Fruit fly (Drosophila melanogaster) whole organism, embryonic: Measurements from ENCODE around the gene CG5376.

ENCODE experiments used
- ATbp ChIP-seq: fragments of 200-800 bp; sonication (Bioruptor generic); optimal IDR thresholded peaks from 2 replicates; lab custom pipeline; 2017; ENCODE audit warnings: missing biosample characterization, mild to moderate bottlenecking, missing genetic modification characterization, missing genetic modification reagents
- Awh ChIP-seq: fragments of 200-800 bp; sonication (Bioruptor generic); IDR thresholded peaks from 2 replicates; pipeline ENCODE4, ENCODE4 v1.3.6; 2022; ENCODE audit warnings: missing biosample characterization, missing genetic modification characterization
- CG11093 ChIP-seq: fragments of 200-800 bp; sonication (Bioruptor generic); IDR thresholded peaks from 3 replicates; pipeline ENCODE4 v1.3.6; 2022; ENCODE audit warnings: missing biosample characterization, missing genetic modification characterization
- CG11456 ChIP-seq: fragments of 200-800 bp; sonication (Bioruptor generic); IDR thresholded peaks from 3 replicates; pipeline ENCODE4 v1.3.6; 2022; ENCODE audit warnings: missing biosample characterization, missing genetic modification characterization
- CG12391 ChIP-seq: fragments of 200-800 bp; sonication (Bioruptor generic); optimal IDR thresholded peaks from 3 replicates; lab custom pipeline; 2018; ENCODE audit warnings: missing biosample characterization, mild to moderate bottlenecking, missing genetic modification characterization, moderate library complexity
- CG14860 ChIP-seq: fragments of 200-800 bp; sonication (Bioruptor generic); IDR thresholded peaks from 3 replicates; pipeline ENCODE4 v1.3.6; 2022; ENCODE audit warnings: missing biosample characterization, missing genetic modification characterization; ENCODE audit not compliant: partially characterized antibody
- CG15073 ChIP-seq: fragments of 200-800 bp; sonication (Bioruptor generic); optimal IDR thresholded peaks from 2 replicates; lab custom pipeline; 2016; ENCODE audit warnings: missing biosample characterization, missing genetic modification characterization
- CG18764 ChIP-seq: fragments of 200-800 bp; sonication (Bioruptor generic); optimal IDR thresholded peaks from 3 replicates; lab custom pipeline; 2016; ENCODE audit warnings: missing biosample characterization, missing genetic modification characterization
- CG3407 ChIP-seq: fragments of 200-800 bp; sonication (Bioruptor generic); optimal IDR thresholded peaks from 2 replicates; lab custom pipeline; 2018; ENCODE audit warnings: missing biosample characterization, mild to moderate bottlenecking, missing genetic modification characterization
- CG3995 ChIP-seq: fragments of 200-800 bp; sonication (Bioruptor generic); optimal IDR thresholded peaks from 3 replicates; lab custom pipeline; 2016; ENCODE audit warnings: missing biosample characterization, missing genetic modification characterization
- CG4854 ChIP-seq: fragments of 200-800 bp; sonication (Bioruptor generic); optimal IDR thresholded peaks from 2 replicates; lab custom pipeline; 2016; ENCODE audit warnings: missing biosample characterization, missing genetic modification characterization, inconsistent platforms
- CG7357 ChIP-seq: fragments of 200-800 bp; sonication (Bioruptor generic); IDR thresholded peaks from 3 replicates; pipeline ENCODE4 v1.3.6; 2022; ENCODE audit warnings: missing biosample characterization, missing genetic modification characterization
- CG7786 ChIP-seq: fragments of 200-800 bp; sonication (Bioruptor generic); optimal IDR thresholded peaks from 2 replicates; lab custom pipeline; 2016; ENCODE audit warnings: missing biosample characterization, missing genetic modification characterization
- CG7839 ChIP-seq: fragments of 200-800 bp; sonication (Bioruptor generic); optimal IDR thresholded peaks from 3 replicates; lab custom pipeline; 2018; ENCODE audit warnings: missing biosample characterization, mild to moderate bottlenecking, missing genetic modification characterization, moderate library complexity
- CG8388 ChIP-seq: fragments of 200-800 bp; sonication (Bioruptor generic); optimal IDR thresholded peaks from 2 replicates; lab custom pipeline; 2019; ENCODE audit warnings: missing biosample characterization, mild to moderate bottlenecking, missing genetic modification characterization, moderate library complexity
- CG8924 ChIP-seq: fragments of 200-800 bp; optimal IDR thresholded peaks from 3 replicates; lab custom pipeline; 2019; ENCODE audit warnings: missing biosample characterization, mild to moderate bottlenecking, missing genetic modification characterization, moderate library complexity
- CG9215 ChIP-seq: fragments of 200-800 bp; sonication (Bioruptor generic); IDR thresholded peaks from 2 replicates; pipeline ENCODE4 v1.3.6; 2022; ENCODE audit warnings: missing biosample characterization, missing genetic modification characterization
- CG9609 ChIP-seq: fragments of 200-800 bp; sonication (Bioruptor generic); optimal IDR thresholded peaks from 3 replicates; lab custom pipeline; 2016; ENCODE audit warnings: missing biosample characterization, missing genetic modification characterization
- CG9797 ChIP-seq: fragments of 200-800 bp; sonication (Bioruptor generic); optimal IDR thresholded peaks from 3 replicates; lab custom pipeline; 2018; ENCODE audit warnings: missing biosample characterization, mild to moderate bottlenecking, missing genetic modification characterization
- CG9876 ChIP-seq: fragments of 200-800 bp; sonication (Bioruptor generic); optimal IDR thresholded peaks from 2 replicates; lab custom pipeline; 2016; ENCODE audit warnings: missing biosample characterization, missing genetic modification characterization
- Camta ChIP-seq: fragments of 200-800 bp; sonication (Bioruptor generic); optimal IDR thresholded peaks from 2 replicates; lab custom pipeline; 2016; ENCODE audit warnings: missing biosample characterization, missing genetic modification characterization
- Dad ChIP-seq: fragments of 200-800 bp; sonication (Bioruptor generic); optimal IDR thresholded peaks from 3 replicates; lab custom pipeline; 2016; ENCODE audit warnings: missing biosample characterization, missing genetic modification characterization
- HLHmδ ChIP-seq: fragments of 200-800 bp; sonication (Bioruptor generic); optimal IDR thresholded peaks from 2 replicates; lab custom pipeline; 2018; ENCODE audit warnings: missing biosample characterization, mild to moderate bottlenecking, missing genetic modification characterization, moderate library complexity
- Hr39 ChIP-seq: fragments of >200 bp; optimal IDR thresholded peaks from 2 replicates; lab custom pipeline; 2017
- Lhr ChIP-seq: fragments of 200-800 bp; sonication (Bioruptor generic); optimal IDR thresholded peaks from 3 replicates; lab custom pipeline; 2017; ENCODE audit warnings: mild to moderate bottlenecking, missing biosample characterization, missing genetic modification reagents, missing genetic modification characterization
- Mes4 ChIP-seq: fragments of 200-800 bp; sonication (Bioruptor generic); optimal IDR thresholded peaks from 2 replicates; lab custom pipeline; 2016; ENCODE audit warnings: missing biosample characterization, missing genetic modification characterization
- Mrtf ChIP-seq: fragments of 200-800 bp; sonication (Bioruptor generic); IDR thresholded peaks from 3 replicates; pipeline ENCODE4 v1.3.6; 2022; ENCODE audit warnings: missing biosample characterization, missing genetic modification characterization
- Myb ChIP-seq: fragments of 200-800 bp; sonication (Bioruptor generic); optimal IDR thresholded peaks from 2 replicates; lab custom pipeline; 2016; ENCODE audit warnings: missing biosample characterization, missing genetic modification characterization
- Nf-YA ChIP-seq: fragments of 200-800 bp; sonication (Bioruptor generic); IDR thresholded peaks from 2 replicates; pipeline ENCODE4 v1.3.6; 2022; ENCODE audit warnings: missing biosample characterization, missing genetic modification characterization
- Nf-YC ChIP-seq: fragments of 200-800 bp; optimal IDR thresholded peaks from 3 replicates; lab custom pipeline; 2019; ENCODE audit warnings: missing biosample characterization, mild to moderate bottlenecking, missing genetic modification characterization, moderate library complexity
- Oaz ChIP-seq: fragments of 200-800 bp; sonication (Bioruptor generic); IDR thresholded peaks from 2 replicates; pipeline ENCODE4 v1.3.6; 2022; ENCODE audit warnings: missing biosample characterization, missing genetic modification characterization
- Vsx1 ChIP-seq: fragments of 200-800 bp; sonication (Bioruptor generic); optimal IDR thresholded peaks from 2 replicates; lab custom pipeline; 2017; ENCODE audit warnings: missing biosample characterization, mild to moderate bottlenecking, missing genetic modification characterization, missing genetic modification reagents
- ase ChIP-seq: fragments of 200-800 bp; sonication (Bioruptor generic); IDR thresholded peaks from 3 replicates; pipeline ENCODE4 v1.3.6; 2022; ENCODE audit warnings: missing biosample characterization, missing genetic modification characterization
- bbx ChIP-seq: fragments of 200-800 bp; sonication (Bioruptor generic); IDR thresholded peaks from 2 replicates; pipeline ENCODE4 v1.3.6; 2022; ENCODE audit warnings: missing biosample characterization, missing genetic modification characterization; ENCODE audit not compliant: partially characterized antibody
- cad ChIP-seq: fragments of >200 bp; optimal IDR thresholded peaks from 2 replicates; lab custom pipeline; 2017; ENCODE audit warnings: missing biosample characterization, missing genetic modification characterization
- disco-r ChIP-seq: fragments of 200-800 bp; sonication (Bioruptor generic); optimal IDR thresholded peaks from 2 replicates; lab custom pipeline; 2016; ENCODE audit warnings: missing biosample characterization, missing genetic modification characterization
- gcm2 ChIP-seq: fragments of 200-800 bp; sonication (Bioruptor generic); optimal IDR thresholded peaks from 2 replicates; lab custom pipeline; 2016; ENCODE audit warnings: missing biosample characterization, missing genetic modification characterization
- gem ChIP-seq: fragments of 200-800 bp; sonication (Bioruptor generic); optimal IDR thresholded peaks from 2 replicates; lab custom pipeline; 2019; ENCODE audit warnings: missing biosample characterization, mild to moderate bottlenecking, missing genetic modification characterization, moderate library complexity
- gsb-n ChIP-seq: fragments of 200-800 bp; sonication (Bioruptor generic); optimal IDR thresholded peaks from 3 replicates; lab custom pipeline; 2018; ENCODE audit warnings: missing biosample characterization, mild to moderate bottlenecking, missing genetic modification characterization
- jing ChIP-seq: fragments of 200-800 bp; sonication (Bioruptor generic); optimal IDR thresholded peaks from 2 replicates; lab custom pipeline; 2018; ENCODE audit warnings: missing biosample characterization, mild to moderate bottlenecking, missing genetic modification characterization
- kah ChIP-seq: fragments of 200-800 bp; sonication (Bioruptor generic); optimal IDR thresholded peaks from 2 replicates; lab custom pipeline; 2018; ENCODE audit warnings: missing biosample characterization, mild to moderate bottlenecking, missing genetic modification characterization
- kni ChIP-seq: fragments of 200-800 bp; sonication (Bioruptor generic); optimal IDR thresholded peaks from 3 replicates; lab custom pipeline; 2017; ENCODE audit warnings: mild to moderate bottlenecking, missing biosample characterization, missing genetic modification reagents, missing genetic modification characterization
- pnt ChIP-seq: fragments of 200-800 bp; sonication (Bioruptor generic); optimal IDR thresholded peaks from 3 replicates; lab custom pipeline; 2016; ENCODE audit warnings: missing biosample characterization, missing genetic modification characterization
- psq ChIP-seq: fragments of 200-800 bp; sonication (Bioruptor generic); optimal IDR thresholded peaks from 2 replicates; lab custom pipeline; 2017; ENCODE audit warnings: missing biosample characterization, missing genetic modification characterization
- run ChIP-seq: fragments of 200-800 bp; sonication (Bioruptor generic); optimal IDR thresholded peaks from 3 replicates; lab custom pipeline; 2018; ENCODE audit warnings: missing biosample characterization, mild to moderate bottlenecking, missing genetic modification characterization
- sim ChIP-seq: fragments of 200-800 bp; sonication (Bioruptor generic); IDR thresholded peaks from 2 replicates; pipeline ENCODE4 v1.3.6; 2022; ENCODE audit warnings: missing biosample characterization, missing genetic modification characterization
- stc ChIP-seq: fragments of 200-800 bp; sonication (Bioruptor generic); IDR thresholded peaks from 2 replicates; pipeline ENCODE4 v1.3.6; 2022; ENCODE audit warnings: missing biosample characterization, missing genetic modification characterization
- tup ChIP-seq: fragments of 200-800 bp; sonication (Bioruptor generic); optimal IDR thresholded peaks from 2 replicates; lab custom pipeline; 2016; ENCODE audit warnings: missing biosample characterization, mild to moderate bottlenecking, missing genetic modification characterization, moderate library complexity
- unpg ChIP-seq: fragments of 200-800 bp; sonication (Bioruptor generic); optimal IDR thresholded peaks from 3 replicates; lab custom pipeline; 2018; ENCODE audit warnings: missing biosample characterization, mild to moderate bottlenecking, missing genetic modification characterization, moderate library complexity
- vnd ChIP-seq: fragments of 200-800 bp; sonication (Bioruptor generic); IDR thresholded peaks from 3 replicates; pipeline ENCODE4 v1.3.6; 2022; ENCODE audit warnings: missing biosample characterization, missing genetic modification characterization; ENCODE audit not compliant: partially characterized antibody
- wor ChIP-seq: fragments of 200-800 bp; sonication (Bioruptor generic); IDR thresholded peaks from 2 replicates; pipeline ENCODE4 v1.3.6; 2022; ENCODE audit warnings: missing biosample characterization, missing genetic modification characterization
- zfh1 ChIP-seq: fragments of 200-800 bp; sonication (Bioruptor generic); IDR thresholded peaks from 3 replicates; pipeline ENCODE4 v1.3.6; 2022; ENCODE audit warnings: missing biosample characterization, missing genetic modification characterization

CG5376 gene

dm6 chr3R:22447874-22448254 lies 40.9 kb downstream of the CG5376 start, which contains the start of gene CG34376 (continued):
- TF ChIP-seq CG8388 (GFP tag; lab: Kevin White, UChicago) (no peak), ATbp (GFP tag; lab: Kevin White, UChicago) (peak; percentile 25), CG7357 (GFP tag; lab: Robert Waterston, UW) (peak; percentile 58; the same call in 1 of the 3 replicates), CG7839 (tag; lab: Kevin White, UChicago) (no peak), Mes4 (GFP tag; lab: Kevin White, UChicago) (no peak), HLHmδ (peak; percentile 1), Lhr (peak; percentile 33), CG14860 (no peak), CG11093 (GFP tag; lab: Robert Waterston, UW) (no peak), zfh1 (GFP tag; lab: Robert Waterston, UW) (peak; percentile 71), cad (GFP tag; lab: Kevin White, UChicago) (no peak), Oaz (GFP tag; lab: Robert Waterston, UW) (no peak), Vsx1 (peak; percentile 38), Myb (GFP tag; lab: Kevin White, UChicago) (peak; percentile 50), tup (GFP tag; lab: Kevin White, UChicago) (no peak), Nf-YC (tag; lab: Kevin White, UChicago) (peak; percentile 54), CG9609 (GFP tag; lab: Kevin White, UChicago) (no peak), kni (GFP tag; lab: Kevin White, UChicago) (peak; percentile 46), kah (GFP tag; lab: Kevin White, UChicago) (no peak), Camta (no peak), CG3995 (GFP tag; lab: Kevin White, UChicago) (peak; percentile 98), CG9876 (GFP tag; lab: Kevin White, UChicago) (peak; percentile 23), Dad (GFP tag; lab: Kevin White, UChicago) (no peak), psq (GFP tag; lab: Kevin White, UChicago) (peak; percentile 85), gsb-n (peak; percentile 72), CG18764 (GFP tag; lab: Kevin White, UChicago) (peak; percentile 40), sim (GFP tag; lab: Robert Waterston, UW) (no peak), ase (GFP tag; lab: Robert Waterston, UW) (peak; percentile 45; the same call in 1 of the 3 replicates), CG9797 (GFP tag; lab: Kevin White, UChicago) (peak; percentile 79), gcm2 (GFP tag; lab: Kevin White, UChicago) (no peak), CG11456 (GFP tag; lab: Robert Waterston, UW) (peak; percentile 66; the same call in 2 of the 3 replicates), bbx (peak; percentile 18; the same call in 1 of the 2 replicates), run (tag; lab: Kevin White, UChicago) (no peak), Mrtf (GFP tag; lab: Robert Waterston, UW) (no peak), Hr39 (lab: Kevin White, UChicago) (no peak), unpg (GFP tag; lab: Kevin White, UChicago) (peak; percentile 28), disco-r (GFP tag; lab: Kevin White, UChicago) (no peak), stc (GFP tag; lab: Robert Waterston, UW) (peak; percentile 23; the same call in 1 of the 2 replicates), CG15073 (GFP tag; lab: Kevin White, UChicago) (no peak), CG9215 (GFP tag; lab: Robert Waterston, UW) (0 out of 2 replicates have a peak, but pooled peaks have one; percentile 5), CG4854 (no peak), pnt (GFP tag; lab: Kevin White, UChicago) (no peak), CG3407 (GFP tag; lab: Kevin White, UChicago) (peak; percentile 34), CG7786 (GFP tag; lab: Kevin White, UChicago) (no peak), gem (tag; lab: Kevin White, UChicago) (peak; percentile 55), CG8924 (tag; lab: Kevin White, UChicago) (peak; percentile 65), Nf-YA (GFP tag; lab: Robert Waterston, UW) (peak; percentile 22; the same call in 1 of the 2 replicates), CG12391 (tag; lab: Kevin White, UChicago) (peak; percentile 69), jing (GFP tag; lab: Kevin White, UChicago) (no peak), wor (GFP tag; lab: Robert Waterston, UW) (no peak), Awh (GFP tag; lab: Robert Waterston, UW) (peak; percentile 25; the same call in 1 of the 2 replicates), vnd (GFP tag; lab: Robert Waterston, UW) (no peak; the same call in 2 of the 3 replicates)
